Fruit fly (Drosophila melanogaster) S2 (cell line): ENCODE data around the gene js.

ENCODE experiments used
- CG8478 ChIP-seq: fragments of >200 bp; optimal IDR thresholded peaks from 2 replicates; lab custom pipeline; 2018
- CTCF ChIP-seq, 2 experiments: fragments of >200 bp; optimal IDR thresholded peaks; 2 replicates each; lab custom pipeline; 2018

DNA sequence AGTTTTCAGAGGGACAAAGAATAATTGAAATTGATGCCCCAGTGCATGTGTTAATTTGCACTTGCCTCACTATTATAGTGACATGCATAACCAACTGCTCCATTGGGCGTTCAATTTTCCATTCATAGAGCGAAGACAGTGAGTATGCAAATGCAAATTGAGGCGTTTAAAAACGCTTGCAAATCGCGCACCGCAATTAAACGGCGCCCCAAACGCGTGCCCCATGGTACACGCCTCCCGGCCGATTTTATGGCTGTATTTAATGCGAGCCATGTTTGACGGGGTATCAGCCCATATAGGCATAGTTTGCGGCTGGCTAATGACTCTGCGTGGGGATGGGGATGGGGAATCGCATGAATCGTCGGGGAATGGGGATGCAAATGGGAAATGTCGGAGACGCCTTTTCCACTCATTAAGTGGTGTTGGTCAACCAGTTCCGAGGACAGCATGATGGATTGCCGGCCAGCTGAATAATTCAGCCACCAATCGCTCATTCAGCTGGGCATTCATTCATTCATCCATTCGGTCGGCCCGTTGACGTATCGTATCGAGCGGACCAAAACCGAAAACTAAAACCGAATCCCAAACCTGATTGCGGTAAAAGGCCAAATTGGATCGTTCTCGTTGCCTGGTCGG is 32.5 kb downstream of the js start:
- no peak for TF ChIP-seq CG8478 (lab: Kevin White, UChicago)
- TF ChIP-seq CTCF (optimal IDR thresholded peaks at IDR 0.05; lab: Kevin White, UChicago), result no peak
